Worm (Caenorhabditis elegans) whole organism, late embryonic: ENCODE measurements around the gene gly-12.

Experiments used
- ama-1 ChIP-seq: fragments of 150-350 bp; optimal IDR thresholded peaks from 2 replicates; lab custom pipeline; 2014
- nhr-11 ChIP-seq: fragments of 150-350 bp; optimal IDR thresholded peaks from 2 replicates; lab custom pipeline; 2014; ENCODE audit warnings: missing biosample characterization, missing genetic modification characterization
- pha-4 ChIP-seq: fragments of 150-350 bp; optimal IDR thresholded peaks from 2 replicates; lab custom pipeline; 2018; ENCODE audit warnings: missing biosample characterization, missing genetic modification reagents, missing genetic modification characterization
- zip-5 ChIP-seq: sonication (generic microtip); optimal IDR thresholded peaks from 2 replicates; lab custom pipeline; 2016; ENCODE audit warnings: missing genetic modification characterization, missing compliant biosample characterization
- ztf-16 ChIP-seq: sonication (generic microtip); optimal IDR thresholded peaks from 2 replicates; lab custom pipeline; 2017; ENCODE audit warnings: missing genetic modification characterization, missing compliant biosample characterization

DNA sequence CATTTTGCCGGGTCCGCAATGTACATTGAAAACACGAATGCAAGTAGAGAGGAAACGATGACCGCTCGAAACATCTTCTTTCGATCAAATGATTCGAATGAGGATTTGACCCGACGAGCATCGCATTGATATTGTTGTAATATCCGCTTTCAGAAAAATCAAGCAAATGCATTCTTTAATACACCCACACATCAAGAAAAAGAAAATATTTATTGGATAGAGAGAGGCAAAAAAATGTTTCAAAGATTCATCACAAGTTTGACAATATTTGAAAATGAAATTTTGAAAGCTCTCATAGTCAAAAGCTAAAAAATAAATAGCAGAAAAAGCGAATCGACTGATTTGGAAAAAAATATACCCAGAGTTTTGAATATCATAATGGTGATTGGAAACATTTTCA is 9.8 kb downstream of the gly-12 start, which contains the start of gene try-14:
- no peak for TF ChIP-seq ztf-16 (tag; lab: Kevin White, UChicago)
- TF ChIP-seq ama-1 (lab: Kevin White, UChicago) = no peak
- no peak for TF ChIP-seq pha-4 (tag; lab: Kevin White, UChicago)
- TF ChIP-seq nhr-11 = no peak
- TF ChIP-seq zip-5 (tag; lab: Kevin White, UChicago) = no peak
